Worm (Caenorhabditis elegans): ENCODE results near the gene srm-3.

The srm-3 gene

ce11 chrIV:9633889-9634288, 14.9 kb upstream of the srm-3 start:
- no peak for TF ChIP-seq ztf-18 (tag; optimal IDR thresholded peaks at IDR 0.05)
- no peak for TF ChIP-seq ekl-4 (GFP tag; IDR thresholded peaks at IDR 0.05)
- TF ChIP-seq lag-1 (GFP tag; IDR thresholded peaks at IDR 0.05): no peak
- TF ChIP-seq B0035.1 (tag; optimal IDR thresholded peaks at IDR 0.05): no peak
- TF ChIP-seq cebp-2 (GFP tag; IDR thresholded peaks at IDR 0.05): no peak
- TF ChIP-seq Y56A3A.18 (GFP tag; IDR thresholded peaks at IDR 0.05): no peak
- TF ChIP-seq madf-10 (tag; optimal IDR thresholded peaks at IDR 0.05): no peak
- TF ChIP-seq repo-1 (tag; optimal IDR thresholded peaks at IDR 0.05): no peak
- no peak for TF ChIP-seq D2030.7 (GFP tag; IDR thresholded peaks at IDR 0.05)
- TF ChIP-seq aptf-3 (GFP tag; IDR thresholded peaks at IDR 0.05): no peak
- TF ChIP-seq K12H6.12 (tag; optimal IDR thresholded peaks at IDR 0.05): no peak

- no peak for TF ChIP-seq Y56A3A.18 (GFP tag; IDR thresholded peaks at IDR 0.05)
- TF ChIP-seq ama-1 (optimal IDR thresholded peaks at IDR 0.05): no peak
- no peak for TF ChIP-seq ama-1 (GFP tag; optimal IDR thresholded peaks at IDR 0.05)
- no peak for TF ChIP-seq lin-40 (tag; optimal IDR thresholded peaks at IDR 0.05)
- TF ChIP-seq madf-3 (GFP tag; IDR thresholded peaks at IDR 0.05): no peak
- TF ChIP-seq mcd-1 (GFP tag; IDR thresholded peaks at IDR 0.05): no peak
- no peak for TF ChIP-seq repo-1 (tag; optimal IDR thresholded peaks at IDR 0.05)
- no peak for TF ChIP-seq ztf-28 (GFP tag; IDR thresholded peaks at IDR 0.05)
These were observed 13.9 kb upstream of the srm-3 start, which contains the start of gene mca-1 for ce11 chrIV:9634848-9635247. Gene mca-1 (minus strand): TSS chrIV:9634948.

ce11 chrIV:9641925-9642324, 6.9 kb upstream of the srm-3 start, which contains the start of gene del-2:
Gene del-2 (minus strand): TSS chrIV:9642025.
- no peak for TF ChIP-seq Y53G8AR.9 (GFP tag; conservative IDR thresholded peaks at IDR 0.05)

ce11 chrIV:9643188-9643587, 5.6 kb upstream of the srm-3 start, which contains the start of gene degl-2:
Gene degl-2 (plus strand): TSS chrIV:9643488.
- TF ChIP-seq bed-2 (GFP tag; IDR thresholded peaks at IDR 0.05) (no peak), ekl-4 (GFP tag; IDR thresholded peaks at IDR 0.05) (no peak), Y79H2A.3 (GFP tag; conservative IDR thresholded peaks at IDR 0.05) (no peak), C17E4.6 (GFP tag; IDR thresholded peaks at IDR 0.05) (no peak), ztf-18 (tag; optimal IDR thresholded peaks at IDR 0.05) (no peak), lsl-1 (GFP tag; optimal IDR thresholded peaks at IDR 0.05) (no peak), madf-3 (GFP tag; IDR thresholded peaks at IDR 0.05) (no peak), lir-1 (GFP tag; conservative IDR thresholded peaks at IDR 0.05) (no peak), hmg-20 (GFP tag; IDR thresholded peaks at IDR 0.05) (no peak), ztf-22 (GFP tag; optimal IDR thresholded peaks at IDR 0.05) (no peak), Y53G8AR.9 (GFP tag; conservative IDR thresholded peaks at IDR 0.05) (no peak), ceh-27 (GFP tag; optimal IDR thresholded peaks at IDR 0.05) (no peak), T07F8.4 (tag; optimal IDR thresholded peaks at IDR 0.05) (no peak)

- TF ChIP-seq Y53G8AR.9 (GFP tag; conservative IDR thresholded peaks at IDR 0.05): no peak
- TF ChIP-seq snpc-1.1 (tag; optimal IDR thresholded peaks at IDR 0.05; ENCODE audit: insufficient read depth): no peak
- no peak for TF ChIP-seq F52B5.7 (tag; optimal IDR thresholded peaks at IDR 0.05)
- peak; percentile 67 for TF ChIP-seq atf-7 (tag; optimal IDR thresholded peaks at IDR 0.05)
- no peak for TF ChIP-seq C06A6.2 (GFP tag; conservative IDR thresholded peaks at IDR 0.05)
- TF ChIP-seq sdz-38 (tag; optimal IDR thresholded peaks at IDR 0.05): no peak
- TF ChIP-seq ztf-3 (GFP tag; optimal IDR thresholded peaks at IDR 0.05): no peak
- no peak for TF ChIP-seq hsf-1 (GFP tag; IDR thresholded peaks at IDR 0.05)
- TF ChIP-seq hmg-1.2 (GFP tag; IDR thresholded peaks at IDR 0.05): peak; percentile 90
- no peak for TF ChIP-seq K12H6.12 (tag; optimal IDR thresholded peaks at IDR 0.05)
- TF ChIP-seq aptf-3 (GFP tag; IDR thresholded peaks at IDR 0.05): no peak
- peak; percentile 36 for TF ChIP-seq nhr-80 (tag; optimal IDR thresholded peaks at IDR 0.05)
- TF ChIP-seq lin-40 (tag; optimal IDR thresholded peaks at IDR 0.05): peak; percentile 33
These were observed 907 bp upstream of the srm-3 start, which contains the start of gene amph-1 for ce11 chrIV:9647789-9648361. Gene amph-1 (minus strand): TSS chrIV:9647873.

Data from whole organism, young adult.